Worm (Caenorhabditis elegans) whole organism, early embryonic: ENCODE data around the gene col-157.

Experiments
- B0310.2 ChIP-seq: sonication (generic microtip); optimal IDR thresholded peaks from 2 replicates; lab custom pipeline; 2016; ENCODE audit warnings: mild to moderate bottlenecking, missing genetic modification characterization, missing compliant biosample characterization
- F13C5.2 ChIP-seq: sonication (generic microtip); optimal IDR thresholded peaks from 2 replicates; lab custom pipeline; 2017; ENCODE audit warnings: mild to moderate bottlenecking, missing genetic modification characterization, inconsistent platforms, missing compliant biosample characterization
- aly-1 ChIP-seq: sonication (generic microtip); optimal IDR thresholded peaks from 2 replicates; lab custom pipeline; 2016; ENCODE audit warnings: missing genetic modification characterization, missing compliant biosample characterization
- ama-1 ChIP-seq: fragments of 150-350 bp; optimal IDR thresholded peaks from 2 replicates; lab custom pipeline; 2014
- ceh-13 ChIP-seq: fragments of 200-800 bp; sonication (Bioruptor generic); optimal IDR thresholded peaks from 2 replicates; lab custom pipeline; 2018; ENCODE audit warnings: mild to moderate bottlenecking, missing genetic modification characterization, missing compliant biosample characterization
- ceh-36 ChIP-seq: sonication (generic microtip); optimal IDR thresholded peaks from 2 replicates; lab custom pipeline; 2016; ENCODE audit warnings: missing genetic modification characterization, inconsistent platforms, missing compliant biosample characterization
- ets-7 ChIP-seq: sonication (generic microtip); optimal IDR thresholded peaks from 2 replicates; lab custom pipeline; 2016; ENCODE audit warnings: missing genotype, missing genetic modification characterization, missing compliant biosample characterization
- flt-1 ChIP-seq: fragments of 200-800 bp; sonication (Bioruptor generic); IDR thresholded peaks from 2 replicates; pipeline ENCODE4 v1.3.6; 2022; ENCODE audit warnings: missing genetic modification characterization, missing compliant biosample characterization
- hmbx-1 ChIP-seq: sonication (generic microtip); optimal IDR thresholded peaks from 2 replicates; lab custom pipeline; 2016; ENCODE audit warnings: mild to moderate bottlenecking, missing genetic modification characterization, missing compliant biosample characterization
- hmg-4 ChIP-seq: fragments of 200-800 bp; sonication (Bioruptor generic); optimal IDR thresholded peaks from 2 replicates; lab custom pipeline; 2018; ENCODE audit warnings: mild to moderate bottlenecking, missing genetic modification characterization, missing compliant biosample characterization
- hnd-1 ChIP-seq: sonication (generic microtip); optimal IDR thresholded peaks from 2 replicates; lab custom pipeline; 2016; ENCODE audit warnings: missing genetic modification characterization, missing compliant biosample characterization
- pes-1 ChIP-seq: fragments of 200-800 bp; sonication (Bioruptor generic); IDR thresholded peaks from 2 replicates; pipeline ENCODE4 v1.3.6; 2022; ENCODE audit warnings: missing genetic modification reagents, missing genetic modification characterization, missing compliant biosample characterization
- scrt-1 ChIP-seq: fragments of 200-800 bp; sonication (Bioruptor generic); IDR thresholded peaks from 2 replicates; pipeline ENCODE4 v1.3.6; 2022; ENCODE audit warnings: missing genetic modification characterization, missing compliant biosample characterization
- sea-1 ChIP-seq: fragments of 200-800 bp; sonication (Bioruptor generic); conservative IDR thresholded peaks from 2 replicates; pipeline ENCODE4 v1.3.6; 2022; ENCODE audit warnings: missing genetic modification characterization, missing compliant biosample characterization
- tbx-11 ChIP-seq: fragments of 200-800 bp; sonication (Bioruptor generic); IDR thresholded peaks from 2 replicates; pipeline ENCODE4 v1.3.6; 2022; ENCODE audit warnings: missing genetic modification characterization, missing compliant biosample characterization
- tbx-37 ChIP-seq: fragments of 200-800 bp; sonication (Bioruptor generic); conservative IDR thresholded peaks from 2 replicates; pipeline ENCODE4 v1.3.6; 2022; ENCODE audit warnings: missing genetic modification reagents, missing genetic modification characterization, missing compliant biosample characterization
- tra-4 ChIP-seq: sonication (generic microtip); optimal IDR thresholded peaks from 2 replicates; lab custom pipeline; 2017; ENCODE audit warnings: missing genetic modification characterization, missing compliant biosample characterization

Gene col-157

DNA sequence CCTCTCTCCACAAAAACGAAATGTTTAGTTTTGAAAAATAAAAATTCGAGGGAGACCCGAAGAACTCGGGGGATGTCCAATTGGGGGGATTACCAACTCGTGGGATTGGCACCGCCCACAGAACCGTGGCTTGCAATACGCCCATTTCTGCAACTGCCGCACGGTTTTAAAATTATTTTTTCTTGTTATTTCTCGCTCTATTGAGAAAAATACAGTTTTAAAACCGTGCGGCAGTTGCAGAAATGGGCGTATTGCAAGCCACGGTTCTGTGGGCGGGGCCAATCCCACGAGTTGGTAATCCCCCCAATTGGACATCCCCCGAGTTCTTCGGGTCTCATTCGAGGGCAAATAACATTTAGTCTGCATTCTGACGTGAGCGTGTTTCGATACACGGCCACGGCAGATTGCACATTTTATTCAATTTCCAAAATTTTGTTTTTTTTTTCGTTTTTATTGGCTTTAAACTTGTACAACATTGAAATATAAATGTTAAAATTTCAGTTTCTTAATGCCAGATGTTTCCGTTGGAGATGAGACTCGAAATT is 21.1 kb downstream of the col-157 start, which contains the start of the genes C55A6.1 and C55A6.10:
Gene C55A6.1 (minus strand): TSS at position 116 of the 545 bp plus-strand sequence.
Gene C55A6.10 (plus strand): TSS at position 495 of the 545 bp plus-strand sequence.
- TF ChIP-seq sea-1 (GFP tag; lab: Robert Waterston, UW) (peak; percentile 57; the same call in 1 of the 2 replicates), tbx-11 (peak; percentile 62; the same call in 1 of the 2 replicates), scrt-1 (GFP tag; lab: Robert Waterston, UW) (0 out of 2 replicates have a peak, but pooled peaks have one; percentile 53), ets-7 (peak; percentile 15)

DNA sequence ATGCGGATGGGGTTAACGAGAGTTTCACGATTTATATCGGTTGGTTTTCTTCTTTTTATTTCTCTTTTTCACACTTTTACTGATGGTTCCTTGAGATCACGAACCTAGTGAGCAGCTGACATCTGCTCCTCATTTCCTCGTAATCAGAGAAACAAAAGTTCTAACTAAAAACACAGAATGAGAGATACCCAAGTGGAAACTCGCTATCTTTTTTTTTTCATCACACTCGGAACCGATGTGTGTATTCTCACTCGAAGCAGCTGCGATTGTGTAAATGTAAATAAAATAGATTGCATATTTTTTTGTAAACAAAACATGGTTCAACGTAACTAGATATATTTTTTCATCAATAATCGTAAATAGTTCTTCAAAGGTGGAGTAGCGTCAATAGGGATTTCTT is 22.5 kb downstream of the col-157 start:
- TF ChIP-seq tbx-37 (no peak), hmbx-1 (tag; lab: Kevin White, UChicago) (no peak), B0310.2 (tag; lab: Kevin White, UChicago) (no peak), pes-1 (GFP tag; lab: Robert Waterston, UW) (no peak), tbx-11 (no peak), sea-1 (GFP tag; lab: Robert Waterston, UW) (no peak), tra-4 (tag; lab: Kevin White, UChicago) (no peak), ama-1 (lab: Kevin White, UChicago) (no peak), flt-1 (GFP tag; lab: Robert Waterston, UW) (no peak), ceh-13 (GFP tag; lab: Kevin White, UChicago) (no peak), hnd-1 (tag; lab: Kevin White, UChicago) (no peak)

DNA sequence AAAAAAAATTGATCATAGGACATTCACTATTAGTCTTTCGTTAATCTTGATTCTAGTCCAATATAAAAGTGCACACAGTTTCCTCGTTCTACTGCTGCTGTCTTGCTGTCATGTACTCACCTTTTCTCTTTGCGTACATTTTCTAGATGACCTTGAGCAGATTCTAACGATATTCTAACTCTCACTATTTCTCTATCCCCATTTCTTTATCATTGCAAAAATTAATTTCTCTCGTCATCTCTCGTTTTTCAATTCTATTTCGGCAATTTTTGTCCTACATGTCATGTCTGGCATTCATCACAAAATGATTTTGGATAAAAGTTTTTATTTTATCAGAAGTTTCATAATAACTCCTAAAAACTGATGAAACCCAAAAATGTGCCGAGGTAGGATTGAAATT is 24.9 kb downstream of the col-157 start, which contains the start of gene ttll-5:
Gene ttll-5 (plus strand): TSS at position 288 of the 400 bp plus-strand sequence.
- TF ChIP-seq hnd-1 (tag; lab: Kevin White, UChicago) (no peak), hmg-4 (GFP tag; lab: Kevin White, UChicago) (no peak), aly-1 (tag; lab: Kevin White, UChicago) (no peak), scrt-1 (GFP tag; lab: Robert Waterston, UW) (no peak), ceh-36 (tag; lab: Kevin White, UChicago) (no peak), tra-4 (tag; lab: Kevin White, UChicago) (no peak), sea-1 (GFP tag; lab: Robert Waterston, UW) (no peak), ceh-13 (GFP tag; lab: Kevin White, UChicago) (no peak), ama-1 (lab: Kevin White, UChicago) (no peak), pes-1 (GFP tag; lab: Robert Waterston, UW) (no peak), tbx-11 (no peak), tbx-37 (no peak), ets-7 (no peak), F13C5.2 (no peak), hmbx-1 (tag; lab: Kevin White, UChicago) (no peak), flt-1 (GFP tag; lab: Robert Waterston, UW) (no peak), B0310.2 (tag; lab: Kevin White, UChicago) (no peak)

DNA sequence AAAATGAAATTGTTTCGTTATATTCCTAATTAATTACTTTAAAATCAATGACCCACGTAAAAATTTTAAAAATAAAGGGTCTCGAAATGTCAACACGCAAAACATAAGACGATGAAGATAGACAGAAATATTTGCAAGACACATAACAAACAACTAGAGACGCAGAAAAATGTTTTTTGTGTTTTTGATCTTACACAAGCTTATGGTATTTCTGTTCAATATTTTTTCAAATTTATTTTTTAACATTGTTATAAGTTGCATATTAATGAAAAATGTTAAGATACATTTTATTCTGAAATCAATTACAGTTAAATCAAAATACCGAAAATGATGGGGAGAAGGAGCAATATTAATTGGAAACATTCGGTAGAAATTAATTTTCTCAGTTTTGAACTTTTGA is 29.6 kb downstream of the col-157 start, which contains the start of gene C55A6.3:
Gene C55A6.3 (minus strand): TSS at position 101 of the 400 bp plus-strand sequence.
- TF ChIP-seq hnd-1 (tag; lab: Kevin White, UChicago) (no peak), hmbx-1 (tag; lab: Kevin White, UChicago) (no peak), flt-1 (GFP tag; lab: Robert Waterston, UW) (no peak), ceh-36 (tag; lab: Kevin White, UChicago) (no peak), F13C5.2 (no peak), ets-7 (no peak), tbx-11 (no peak), tbx-37 (no peak), sea-1 (GFP tag; lab: Robert Waterston, UW) (no peak), aly-1 (tag; lab: Kevin White, UChicago) (no peak), hmg-4 (GFP tag; lab: Kevin White, UChicago) (no peak), ama-1 (lab: Kevin White, UChicago) (no peak), tra-4 (tag; lab: Kevin White, UChicago) (no peak), pes-1 (GFP tag; lab: Robert Waterston, UW) (no peak)

DNA sequence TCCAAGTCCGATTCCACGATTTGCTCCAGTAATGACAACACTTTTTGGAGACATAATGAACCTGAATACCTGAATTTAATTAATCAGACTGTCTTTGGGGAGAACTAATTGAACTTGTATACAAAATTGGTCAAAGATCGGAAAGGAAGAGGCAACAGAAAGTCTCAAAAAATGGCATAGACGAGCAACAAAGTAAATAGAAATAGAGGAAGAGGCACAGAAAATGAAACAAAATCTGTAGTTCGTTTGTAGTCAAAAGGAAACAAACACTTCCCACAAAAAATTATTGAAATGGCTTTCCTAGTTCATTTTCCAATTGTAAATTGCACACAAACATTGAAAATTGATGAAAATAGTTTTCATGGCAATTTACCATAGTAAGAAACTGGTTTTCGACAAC is 30.8 kb downstream of the col-157 start, which contains the start of gene C55A6.6:
Gene C55A6.6 (minus strand): TSS at position 61 of the 400 bp plus-strand sequence.
- no peak for TF ChIP-seq aly-1 (tag; lab: Kevin White, UChicago)
- TF ChIP-seq hmg-4 (GFP tag; lab: Kevin White, UChicago), result no peak
- no peak for TF ChIP-seq sea-1 (GFP tag; lab: Robert Waterston, UW)
- TF ChIP-seq F13C5.2, result no peak
- TF ChIP-seq ets-7, result no peak
- no peak for TF ChIP-seq ceh-13 (GFP tag; lab: Kevin White, UChicago)
- TF ChIP-seq hmbx-1 (tag; lab: Kevin White, UChicago), result no peak
- no peak for TF ChIP-seq pes-1 (GFP tag; lab: Robert Waterston, UW)
- no peak for TF ChIP-seq ama-1 (lab: Kevin White, UChicago)
- TF ChIP-seq tbx-37, result no peak
- TF ChIP-seq scrt-1 (GFP tag; lab: Robert Waterston, UW), result no peak
- TF ChIP-seq hnd-1 (tag; lab: Kevin White, UChicago), result no peak
- no peak for TF ChIP-seq flt-1 (GFP tag; lab: Robert Waterston, UW)
- TF ChIP-seq tra-4 (tag; lab: Kevin White, UChicago), result no peak

DNA sequence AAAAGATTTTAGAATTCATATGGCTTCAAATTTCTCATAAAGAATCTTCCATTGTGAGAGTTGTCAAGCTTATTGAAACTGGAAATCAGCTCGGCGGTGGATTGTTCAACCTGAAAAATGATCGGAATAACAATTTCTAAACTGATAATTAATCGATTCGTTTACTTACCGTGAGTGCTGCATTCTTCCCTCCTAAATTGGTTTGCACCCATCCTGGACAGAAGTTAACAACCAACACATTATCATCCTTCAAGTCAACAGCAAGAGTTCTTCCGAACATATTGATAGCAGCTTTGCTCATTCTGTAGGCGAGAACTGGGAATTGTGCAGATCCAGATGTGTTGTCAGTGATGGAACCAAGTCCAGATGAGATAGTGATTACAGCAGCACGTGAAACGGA is 31.3 kb downstream of the col-157 start:
- TF ChIP-seq hmg-4 (GFP tag; lab: Kevin White, UChicago) (no peak), tbx-37 (no peak), ets-7 (no peak), sea-1 (GFP tag; lab: Robert Waterston, UW) (no peak), ceh-13 (GFP tag; lab: Kevin White, UChicago) (no peak), ceh-36 (tag; lab: Kevin White, UChicago) (no peak), hnd-1 (tag; lab: Kevin White, UChicago) (no peak), F13C5.2 (no peak), flt-1 (GFP tag; lab: Robert Waterston, UW) (no peak), B0310.2 (tag; lab: Kevin White, UChicago) (no peak), aly-1 (tag; lab: Kevin White, UChicago) (no peak), scrt-1 (GFP tag; lab: Robert Waterston, UW) (no peak), pes-1 (GFP tag; lab: Robert Waterston, UW) (no peak)
